Worm (Caenorhabditis elegans) whole organism, young adult: Measurements from ENCODE around the gene col-72.

ENCODE experiments used
- B0035.1 ChIP-seq: sonication (generic microtip); optimal IDR thresholded peaks from 2 replicates; lab custom pipeline; 2016; ENCODE audit warnings: missing genetic modification characterization, mild to moderate bottlenecking, missing compliant biosample characterization, missing genotype, missing genetic modification reagents
- C06A6.2 ChIP-seq: fragments of 200-800 bp; sonication (Bioruptor generic); conservative IDR thresholded peaks from 2 replicates; pipeline ENCODE4 v1.3.6; 2022; ENCODE audit warnings: missing genetic modification characterization, missing compliant biosample characterization
- D2030.7 ChIP-seq: fragments of 200-800 bp; sonication (Bioruptor generic); IDR thresholded peaks from 2 replicates; pipeline ENCODE4 v1.3.6; 2022; ENCODE audit warnings: missing genetic modification reagents, missing genetic modification characterization, missing compliant biosample characterization
- F10E7.11 ChIP-seq: sonication (generic microtip); optimal IDR thresholded peaks from 2 replicates; lab custom pipeline; 2017; ENCODE audit warnings: mild to moderate bottlenecking, missing genetic modification characterization, moderate library complexity, missing compliant biosample characterization
- F33H1.4 ChIP-seq: fragments of 200-800 bp; sonication (Bioruptor generic); IDR thresholded peaks from 2 replicates; pipeline ENCODE4 v1.3.6; 2022; ENCODE audit warnings: missing genetic modification reagents, missing genetic modification characterization, missing compliant biosample characterization
- F39B2.1 ChIP-seq: fragments of 200-800 bp; sonication (Bioruptor generic); IDR thresholded peaks from 2 replicates; pipeline ENCODE4 v1.3.6; 2022; ENCODE audit warnings: missing genetic modification reagents, missing genetic modification characterization, missing compliant biosample characterization
- F57C9.4 ChIP-seq: sonication (generic microtip); optimal IDR thresholded peaks from 2 replicates; lab custom pipeline; 2017; ENCODE audit warnings: mild to moderate bottlenecking, missing genetic modification characterization, missing compliant biosample characterization
- T07F8.4 ChIP-seq: sonication (generic microtip); optimal IDR thresholded peaks from 2 replicates; lab custom pipeline; 2016; ENCODE audit warnings: mild to moderate bottlenecking, missing genetic modification characterization, moderate library complexity, missing compliant biosample characterization
- T26A5.8 ChIP-seq: sonication (generic microtip); optimal IDR thresholded peaks from 2 replicates; lab custom pipeline; 2016; ENCODE audit warnings: missing genetic modification characterization, missing compliant biosample characterization
- Y53F4B.3 ChIP-seq: fragments of 200-800 bp; sonication (Bioruptor generic); IDR thresholded peaks from 2 replicates; pipeline ENCODE4 v1.3.6; 2022; ENCODE audit warnings: missing genetic modification reagents, missing genetic modification characterization, missing compliant biosample characterization
- Y56A3A.18 ChIP-seq: fragments of 200-800 bp; sonication (Bioruptor generic); IDR thresholded peaks from 2 replicates; pipeline ENCODE4 v1.3.6; 2022; ENCODE audit warnings: missing genetic modification reagents, missing genetic modification characterization, missing compliant biosample characterization
- ZK185.1 ChIP-seq: sonication (generic microtip); optimal IDR thresholded peaks from 2 replicates; lab custom pipeline; 2016; ENCODE audit warnings: mild to moderate bottlenecking, missing genetic modification characterization, missing compliant biosample characterization; ENCODE audit not compliant: poor library complexity, severe bottlenecking
- akir-1 ChIP-seq: fragments of 200-800 bp; sonication (Bioruptor generic); optimal IDR thresholded peaks from 2 replicates; lab custom pipeline; 2018; ENCODE audit warnings: mild to moderate bottlenecking, missing genetic modification characterization, moderate library complexity, missing compliant biosample characterization
- ama-1 ChIP-seq, 3 experiments: fragments of 150-350 bp in 1 of 3; sonication (generic microtip) in 2 of 3; optimal IDR thresholded peaks; 2 replicates each; lab custom pipeline; 2014 to 2018; ENCODE audit warnings: missing biosample characterization in 2 of 3, missing genetic modification characterization in 2 of 3, missing genetic modification reagents in 2 of 3
- aptf-2 ChIP-seq: fragments of 200-800 bp; sonication (Bioruptor generic); conservative IDR thresholded peaks from 2 replicates; pipeline ENCODE4 v1.3.6; 2022; ENCODE audit warnings: missing genetic modification reagents, missing genetic modification characterization, missing compliant biosample characterization
- atf-7 ChIP-seq: sonication (generic microtip); optimal IDR thresholded peaks from 2 replicates; lab custom pipeline; 2017; ENCODE audit warnings: mild to moderate bottlenecking, missing genetic modification characterization, missing compliant biosample characterization
- attf-3 ChIP-seq: fragments of 200-800 bp; sonication (Bioruptor generic); conservative IDR thresholded peaks from 2 replicates; pipeline ENCODE4 v1.3.6; 2022; ENCODE audit warnings: missing genetic modification reagents, missing genetic modification characterization, missing compliant biosample characterization
- attf-6 ChIP-seq: fragments of 200-800 bp; sonication (Bioruptor generic); IDR thresholded peaks from 2 replicates; pipeline ENCODE4 v1.3.6; 2022; ENCODE audit warnings: missing genetic modification reagents, missing genetic modification characterization, missing compliant biosample characterization
- bed-1 ChIP-seq: fragments of 200-800 bp; sonication (Bioruptor generic); IDR thresholded peaks from 2 replicates; pipeline ENCODE4 v1.3.6; 2022; ENCODE audit warnings: missing genetic modification reagents, missing genetic modification characterization, missing compliant biosample characterization
- ccch-3 ChIP-seq: fragments of 200-800 bp; sonication (Bioruptor generic); optimal IDR thresholded peaks from 2 replicates; lab custom pipeline; 2018; ENCODE audit warnings: mild to moderate bottlenecking, missing genetic modification characterization, missing compliant biosample characterization
- cebp-2 ChIP-seq: fragments of 200-800 bp; sonication (Bioruptor generic); IDR thresholded peaks from 2 replicates; pipeline ENCODE4 v1.3.6; 2022; ENCODE audit warnings: missing genetic modification characterization, missing compliant biosample characterization
- ceh-27 ChIP-seq: fragments of 200-800 bp; sonication (Bioruptor generic); optimal IDR thresholded peaks from 2 replicates; lab custom pipeline; 2018; ENCODE audit warnings: mild to moderate bottlenecking, missing genetic modification characterization, moderate library complexity, missing compliant biosample characterization
- ceh-58 ChIP-seq: fragments of 200-800 bp; sonication (Bioruptor generic); IDR thresholded peaks from 2 replicates; pipeline ENCODE4 v1.3.6; 2022; ENCODE audit warnings: missing genetic modification characterization, missing compliant biosample characterization
- ceh-79 ChIP-seq: sonication (generic microtip); optimal IDR thresholded peaks from 2 replicates; lab custom pipeline; 2017; ENCODE audit warnings: mild to moderate bottlenecking, missing genetic modification characterization, missing compliant biosample characterization
- die-1 ChIP-seq: sonication (generic microtip); optimal IDR thresholded peaks from 2 replicates; lab custom pipeline; 2016; ENCODE audit warnings: missing genotype, mild to moderate bottlenecking, missing genetic modification characterization, missing compliant biosample characterization
- dpff-1 ChIP-seq: sonication (generic microtip); optimal IDR thresholded peaks from 2 replicates; lab custom pipeline; 2017; ENCODE audit warnings: mild to moderate bottlenecking, missing genetic modification characterization, missing compliant biosample characterization
- egl-18 ChIP-seq: fragments of 200-800 bp; sonication (Bioruptor generic); IDR thresholded peaks from 2 replicates; pipeline ENCODE4 v1.3.6; 2022; ENCODE audit warnings: missing genetic modification reagents, missing genetic modification characterization, missing compliant biosample characterization
- fkh-3 ChIP-seq: sonication (generic microtip); optimal IDR thresholded peaks from 2 replicates; lab custom pipeline; 2016; ENCODE audit warnings: mild to moderate bottlenecking, missing genetic modification characterization, missing compliant biosample characterization
- him-1 ChIP-seq: sonication (generic microtip); optimal IDR thresholded peaks from 2 replicates; lab custom pipeline; 2016; ENCODE audit warnings: missing genotype, missing genetic modification reagents, missing genetic modification characterization, missing compliant biosample characterization
- hlh-12 ChIP-seq: sonication (generic microtip); optimal IDR thresholded peaks from 2 replicates; lab custom pipeline; 2016; ENCODE audit warnings: missing genetic modification characterization, missing compliant biosample characterization
- hmg-1.2 ChIP-seq: fragments of 200-800 bp; sonication (Bioruptor generic); IDR thresholded peaks from 2 replicates; pipeline ENCODE4 v1.3.6; 2022; ENCODE audit warnings: missing genetic modification reagents, missing genetic modification characterization, missing compliant biosample characterization
- hmg-20 ChIP-seq: fragments of 200-800 bp; sonication (Bioruptor generic); IDR thresholded peaks from 2 replicates; pipeline ENCODE4 v1.3.6; 2022; ENCODE audit warnings: missing genetic modification reagents, missing genetic modification characterization, missing compliant biosample characterization
- lag-1 ChIP-seq: fragments of 200-800 bp; sonication (Bioruptor generic); IDR thresholded peaks from 2 replicates; pipeline ENCODE4 v1.3.6; 2022; ENCODE audit warnings: missing genetic modification reagents, missing genetic modification characterization, missing compliant biosample characterization
- let-526 ChIP-seq: fragments of 200-800 bp; sonication (Bioruptor generic); IDR thresholded peaks from 2 replicates; pipeline ENCODE4 v1.3.6; 2022; ENCODE audit warnings: missing genetic modification reagents, missing genetic modification characterization, missing compliant biosample characterization
- lin-40 ChIP-seq: sonication (generic microtip); optimal IDR thresholded peaks from 2 replicates; lab custom pipeline; 2016; ENCODE audit warnings: missing genetic modification characterization, mild to moderate bottlenecking, missing compliant biosample characterization, missing genotype, missing genetic modification reagents
- lsy-27 ChIP-seq: sonication (generic microtip); optimal IDR thresholded peaks from 2 replicates; lab custom pipeline; 2017; ENCODE audit warnings: missing genetic modification characterization, mild to moderate bottlenecking, missing compliant biosample characterization, antibody characterized with exemption, missing genotype, borderline replicate concordance; ENCODE audit not compliant: insufficient read depth
- nfya-1 ChIP-seq: sonication (generic microtip); optimal IDR thresholded peaks from 2 replicates; lab custom pipeline; 2017; ENCODE audit warnings: antibody characterized with exemption, missing compliant biosample characterization, missing genetic modification characterization, borderline replicate concordance; ENCODE audit not compliant: insufficient read depth
- nfyb-1 ChIP-seq: fragments of 200-800 bp; sonication (Bioruptor generic); IDR thresholded peaks from 2 replicates; pipeline ENCODE4 v1.3.6; 2022; ENCODE audit warnings: missing genetic modification reagents, missing genetic modification characterization, missing compliant biosample characterization
- rpc-1 ChIP-seq, 2 experiments: fragments of 150-350 bp in 1 of 2; sonication (generic microtip) in 1 of 2; optimal IDR thresholded peaks; 2 replicates each; lab custom pipeline; 2014 to 2018; ENCODE audit warnings: missing biosample characterization in 1 of 2, missing genetic modification characterization in 1 of 2, missing genetic modification reagents in 1 of 2, missing genotype in 1 of 2
- sdz-38 ChIP-seq: sonication (generic microtip); optimal IDR thresholded peaks from 2 replicates; lab custom pipeline; 2016; ENCODE audit warnings: missing genotype, missing genetic modification characterization, missing compliant biosample characterization
- snpc-1.1 ChIP-seq: sonication (generic microtip); optimal IDR thresholded peaks from 2 replicates; lab custom pipeline; 2017; ENCODE audit warnings: missing genetic modification characterization, mild to moderate bottlenecking, missing compliant biosample characterization, antibody characterized with exemption, moderate library complexity, missing genotype, missing genetic modification reagents; ENCODE audit not compliant: insufficient read depth
- snpc-3.4 ChIP-seq: sonication (generic microtip); optimal IDR thresholded peaks from 2 replicates; lab custom pipeline; 2017; ENCODE audit warnings: missing genetic modification characterization, mild to moderate bottlenecking, missing compliant biosample characterization, antibody characterized with exemption, moderate library complexity, missing genotype, missing genetic modification reagents
- somi-1 ChIP-seq: fragments of 200-800 bp; sonication (Bioruptor generic); optimal IDR thresholded peaks from 2 replicates; lab custom pipeline; 2018; ENCODE audit warnings: mild to moderate bottlenecking, missing genetic modification characterization, missing compliant biosample characterization
- tbx-9 ChIP-seq: sonication (generic microtip); optimal IDR thresholded peaks from 2 replicates; lab custom pipeline; 2016; ENCODE audit warnings: borderline replicate concordance, missing genetic modification characterization, inconsistent platforms, missing compliant biosample characterization
- unc-130 ChIP-seq: sonication (generic microtip); optimal IDR thresholded peaks from 2 replicates; lab custom pipeline; 2016; ENCODE audit warnings: missing genetic modification reagents, missing genetic modification characterization, missing compliant biosample characterization
- ztf-22 ChIP-seq: fragments of 200-800 bp; sonication (Bioruptor generic); optimal IDR thresholded peaks from 2 replicates; lab custom pipeline; 2018; ENCODE audit warnings: mild to moderate bottlenecking, missing genetic modification characterization, moderate library complexity, missing compliant biosample characterization
- ztf-26 ChIP-seq: sonication (generic microtip); optimal IDR thresholded peaks from 2 replicates; lab custom pipeline; 2017; ENCODE audit warnings: missing genetic modification characterization, missing compliant biosample characterization
- ztf-6 ChIP-seq: fragments of 200-800 bp; sonication (Bioruptor generic); IDR thresholded peaks from 2 replicates; pipeline ENCODE4 v1.3.6; 2022; ENCODE audit warnings: missing genetic modification reagents, missing genetic modification characterization, missing compliant biosample characterization

col-72 gene

DNA sequence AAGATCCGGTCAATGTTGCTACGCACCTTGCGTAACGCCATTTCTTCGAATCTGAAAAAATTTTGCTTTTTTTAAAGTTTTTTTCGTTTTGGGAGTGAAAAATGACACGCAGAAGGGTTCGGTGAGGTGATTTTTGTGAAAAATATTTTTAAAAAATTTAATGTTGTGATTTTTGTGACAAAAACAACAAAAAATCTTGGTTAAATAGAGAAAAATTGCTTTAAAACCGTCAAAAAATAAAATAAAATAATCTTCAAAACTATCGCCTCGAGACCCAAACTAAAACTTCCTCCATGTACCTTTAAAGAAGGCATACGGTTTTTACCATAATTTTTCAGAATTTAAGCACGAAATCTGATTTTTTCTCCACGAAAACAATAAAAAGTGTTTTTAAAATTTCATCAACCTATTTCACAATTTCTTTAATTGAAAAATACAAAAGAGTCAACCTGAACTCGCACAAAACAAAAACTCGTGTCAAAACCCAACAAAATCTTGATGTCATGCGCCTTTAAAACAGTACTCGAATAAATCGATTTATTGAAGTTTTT, 22.5 kb upstream of the col-72 start, which contains the start of gene apd-3 (continued):
- no peak for TF ChIP-seq hmg-1.2 (GFP tag; lab: Robert Waterston, UW)
- TF ChIP-seq tbx-9, result no peak
- no peak for TF ChIP-seq ama-1 (optimal IDR thresholded peaks at IDR 0.05; lab: Kevin White, UChicago)
- no peak for TF ChIP-seq ama-1 (GFP tag; optimal IDR thresholded peaks at IDR 0.05; lab: Kevin White, UChicago)
- TF ChIP-seq F10E7.11 (tag; lab: Kevin White, UChicago), result no peak
- no peak for TF ChIP-seq lsy-27
- TF ChIP-seq atf-7 (tag; lab: Kevin White, UChicago), result no peak
- no peak for TF ChIP-seq ceh-58 (GFP tag; lab: Robert Waterston, UW)
- TF ChIP-seq ztf-22 (GFP tag; lab: Kevin White, UChicago), result no peak
- peak; percentile 58 for TF ChIP-seq D2030.7 (GFP tag; lab: Robert Waterston, UW)
- TF ChIP-seq nfyb-1 (GFP tag; lab: Robert Waterston, UW), result no peak
- peak; percentile 93 for TF ChIP-seq F33H1.4 (GFP tag; lab: Robert Waterston, UW)
- no peak for TF ChIP-seq ceh-27 (GFP tag; lab: Kevin White, UChicago)
- no peak for TF ChIP-seq T26A5.8 (tag; lab: Kevin White, UChicago)
- no peak for TF ChIP-seq let-526 (GFP tag; lab: Robert Waterston, UW)
- TF ChIP-seq unc-130 (GFP tag; lab: Kevin White, UChicago), result no peak
- no peak for TF ChIP-seq nfya-1 (tag; lab: Kevin White, UChicago)
- TF ChIP-seq lag-1 (GFP tag; lab: Robert Waterston, UW), result no peak
- TF ChIP-seq cebp-2, result no peak
- no peak for TF ChIP-seq ccch-3 (GFP tag; lab: Kevin White, UChicago)
- no peak for TF ChIP-seq sdz-38 (tag; lab: Kevin White, UChicago)
- no peak for TF ChIP-seq snpc-1.1
- no peak for TF ChIP-seq T07F8.4 (tag; lab: Kevin White, UChicago)
- TF ChIP-seq Y53F4B.3 (GFP tag; lab: Robert Waterston, UW), result no peak
- no peak for TF ChIP-seq Y56A3A.18 (GFP tag; lab: Robert Waterston, UW)
- no peak for TF ChIP-seq attf-3
- no peak for TF ChIP-seq hmg-20 (GFP tag; lab: Robert Waterston, UW)
- no peak for TF ChIP-seq somi-1
- TF ChIP-seq egl-18 (GFP tag; lab: Robert Waterston, UW), result no peak
- no peak for TF ChIP-seq rpc-1 (optimal IDR thresholded peaks at IDR 0.05; lab: Kevin White, UChicago)
- no peak for TF ChIP-seq rpc-1 (tag; optimal IDR thresholded peaks at IDR 0.05; lab: Kevin White, UChicago)
- no peak for TF ChIP-seq ztf-6 (GFP tag; lab: Robert Waterston, UW)
- no peak for TF ChIP-seq akir-1 (GFP tag; lab: Kevin White, UChicago)
- no peak for TF ChIP-seq him-1
- no peak for TF ChIP-seq ZK185.1 (tag; lab: Kevin White, UChicago)
- no peak for TF ChIP-seq bed-1
- TF ChIP-seq C06A6.2, result no peak
- TF ChIP-seq B0035.1 (tag; lab: Kevin White, UChicago), result no peak
- TF ChIP-seq F39B2.1, result no peak
- no peak for TF ChIP-seq ztf-26 (tag; lab: Kevin White, UChicago)
- TF ChIP-seq ceh-79 (tag; lab: Kevin White, UChicago), result no peak
- no peak for TF ChIP-seq fkh-3 (tag; lab: Kevin White, UChicago)
- peak; percentile 10 for TF ChIP-seq snpc-3.4 (tag; lab: Kevin White, UChicago)
- no peak for TF ChIP-seq hlh-12 (tag; lab: Kevin White, UChicago)
- no peak for TF ChIP-seq lin-40
- TF ChIP-seq dpff-1, result no peak
- no peak for TF ChIP-seq F57C9.4
- no peak for TF ChIP-seq attf-6 (GFP tag; lab: Robert Waterston, UW)
- TF ChIP-seq die-1 (tag; lab: Kevin White, UChicago), result no peak
- TF ChIP-seq aptf-2, result no peak
